Worm (Caenorhabditis elegans) whole organism, L1 larva: ENCODE measurements around the gene Y42A5A.5.
A peak's percentile ranks its signal among the peaks of the same experiment; 100 is the strongest.

Experiments
- aha-1 ChIP-seq: fragments of 150-350 bp; optimal IDR thresholded peaks from 2 replicates; lab custom pipeline; 2014; ENCODE audit warnings: missing biosample characterization, missing genetic modification characterization
- ama-1 ChIP-seq: fragments of 150-350 bp; optimal IDR thresholded peaks from 2 replicates; lab custom pipeline; 2014
- elt-3 ChIP-seq, 6 experiments: fragments of 150-350 bp in 1 of 6; sonication (generic microtip); optimal IDR thresholded peaks; 2 replicates each; lab custom pipeline; 2017 to 2018; ENCODE audit warnings: missing biosample characterization in 6 of 6, missing genetic modification characterization in 6 of 6, inconsistent platforms in 1 of 6
- hlh-17 ChIP-seq: fragments of 200-800 bp; sonication (Bioruptor generic); optimal IDR thresholded peaks from 2 replicates; lab custom pipeline; 2018; ENCODE audit warnings: missing genetic modification characterization, mild to moderate bottlenecking, missing compliant biosample characterization, moderate library complexity, borderline replicate concordance
- jun-1 ChIP-seq: fragments of 150-350 bp; optimal IDR thresholded peaks from 2 replicates; lab custom pipeline; 2014; ENCODE audit warnings: missing biosample characterization, missing genetic modification reagents, missing genetic modification characterization
- nhr-237 ChIP-seq: fragments of 150-350 bp; optimal IDR thresholded peaks from 2 replicates; lab custom pipeline; 2014; ENCODE audit warnings: missing biosample characterization, missing genetic modification characterization
- snu-23 ChIP-seq: sonication (generic microtip); optimal IDR thresholded peaks from 2 replicates; lab custom pipeline; 2016; ENCODE audit warnings: missing genetic modification characterization, missing compliant biosample characterization
- xbp-1 ChIP-seq: sonication (generic microtip); optimal IDR thresholded peaks from 2 replicates; lab custom pipeline; 2016; ENCODE audit warnings: missing genetic modification characterization, missing compliant biosample characterization
- zag-1 ChIP-seq: fragments of 150-350 bp; optimal IDR thresholded peaks from 2 replicates; lab custom pipeline; 2014; ENCODE audit warnings: missing biosample characterization, missing genetic modification characterization

DNA sequence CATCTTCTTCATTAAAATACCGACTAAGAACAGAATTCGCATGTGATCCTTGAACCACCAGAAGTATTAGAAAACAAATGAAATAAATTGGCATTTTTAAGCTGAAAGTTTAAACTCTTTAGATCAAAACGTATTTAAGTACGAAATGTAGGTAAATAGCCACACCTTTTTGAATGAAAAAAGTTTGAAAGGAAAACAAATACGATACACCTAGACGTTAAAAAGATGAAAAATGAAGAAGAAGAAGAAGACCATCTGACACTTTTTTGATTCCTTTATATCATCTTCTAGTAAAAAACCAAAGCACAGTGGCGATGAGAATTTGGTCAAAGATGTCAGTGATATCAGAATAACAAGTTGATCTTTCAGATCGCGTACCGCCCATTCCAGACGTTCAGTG, 13.7 kb downstream of the Y42A5A.5 start, which contains the start of gene Y42A5A.3:
- no peak for TF ChIP-seq hlh-17 (GFP tag; lab: Kevin White, UChicago)
- TF ChIP-seq elt-3 (tag; optimal IDR thresholded peaks at IDR 0.05; lab: Kevin White, UChicago), result peak in 1 of 6 experiments; percentile 21
- no peak for TF ChIP-seq aha-1 (tag; lab: Kevin White, UChicago)
- no peak for TF ChIP-seq ama-1 (lab: Kevin White, UChicago)
- TF ChIP-seq zag-1 (tag; lab: Kevin White, UChicago), result no peak
- no peak for TF ChIP-seq jun-1 (tag; lab: Kevin White, UChicago)
- no peak for TF ChIP-seq snu-23 (GFP tag; lab: Kevin White, UChicago)
- no peak for TF ChIP-seq nhr-237 (tag; lab: Kevin White, UChicago)
- no peak for TF ChIP-seq xbp-1 (tag; lab: Kevin White, UChicago)
